Fruit fly (Drosophila melanogaster) whole organism, embryonic: ENCODE measurements around the gene CG6511.

Source experiments
- Abd-B ChIP-seq: fragments of 200-800 bp; sonication (Bioruptor generic); optimal IDR thresholded peaks from 2 replicates; lab custom pipeline; 2018; ENCODE audit warnings: missing biosample characterization, mild to moderate bottlenecking, missing genetic modification characterization, moderate library complexity
- Atf-2 ChIP-seq: fragments of 200-800 bp; sonication (Bioruptor generic); optimal IDR thresholded peaks from 2 replicates; lab custom pipeline; 2016; ENCODE audit warnings: missing biosample characterization, missing genetic modification characterization
- Awh ChIP-seq: fragments of 200-800 bp; sonication (Bioruptor generic); IDR thresholded peaks from 2 replicates; pipeline ENCODE4, ENCODE4 v1.3.6; 2022; ENCODE audit warnings: missing biosample characterization, missing genetic modification characterization
- Bdp1 ChIP-seq: fragments of 200-800 bp; sonication (Bioruptor generic); optimal IDR thresholded peaks from 3 replicates; lab custom pipeline; 2016; ENCODE audit warnings: missing biosample characterization, missing genetic modification characterization
- CG10543 ChIP-seq: fragments of 200-800 bp; sonication (Bioruptor generic); optimal IDR thresholded peaks from 3 replicates; lab custom pipeline; 2017; ENCODE audit warnings: missing biosample characterization, mild to moderate bottlenecking, missing genetic modification characterization, moderate library complexity
- CG11696 ChIP-seq: fragments of 200-800 bp; sonication (Bioruptor generic); IDR thresholded peaks from 2 replicates; pipeline ENCODE4 v1.3.6; 2022; ENCODE audit warnings: missing biosample characterization, missing genetic modification characterization
- CG14441 ChIP-seq: fragments of 200-800 bp; sonication (Bioruptor generic); IDR thresholded peaks from 2 replicates; pipeline ENCODE4 v1.3.6; 2022; ENCODE audit warnings: missing biosample characterization, missing genetic modification characterization
- CG14965 ChIP-seq: fragments of 200-800 bp; sonication (Bioruptor generic); optimal IDR thresholded peaks from 2 replicates; lab custom pipeline; 2016; ENCODE audit warnings: missing biosample characterization, missing genetic modification characterization, borderline replicate concordance
- CG2875 ChIP-seq: fragments of 200-800 bp; sonication (Bioruptor generic); optimal IDR thresholded peaks from 2 replicates; lab custom pipeline; 2017; ENCODE audit warnings: missing biosample characterization, mild to moderate bottlenecking, missing genetic modification characterization, missing genetic modification reagents
- CG3281 ChIP-seq: fragments of 200-800 bp; sonication (Bioruptor generic); optimal IDR thresholded peaks from 3 replicates; lab custom pipeline; 2017; ENCODE audit warnings: missing biosample characterization, mild to moderate bottlenecking, missing genetic modification characterization
- CG34224 ChIP-seq: fragments of 200-800 bp; sonication (Bioruptor generic); IDR thresholded peaks from 3 replicates; pipeline ENCODE4 v1.3.6; 2022; ENCODE audit warnings: missing biosample characterization, missing genetic modification characterization; ENCODE audit not compliant: partially characterized antibody
- CG43689 ChIP-seq: fragments of 200-800 bp; sonication (Bioruptor generic); IDR thresholded peaks from 2 replicates; pipeline ENCODE4 v1.3.6; 2022; ENCODE audit warnings: missing biosample characterization, missing genetic modification characterization
- CG5180 ChIP-seq: fragments of 200-800 bp; sonication (Bioruptor generic); optimal IDR thresholded peaks from 3 replicates; lab custom pipeline; 2017; ENCODE audit warnings: missing biosample characterization, missing genetic modification characterization, mild to moderate bottlenecking, moderate library complexity, missing genetic modification reagents
- CG6175 ChIP-seq: fragments of 200-800 bp; sonication (Bioruptor generic); IDR thresholded peaks from 3 replicates; pipeline ENCODE4 v1.3.6; 2022; ENCODE audit warnings: missing biosample characterization, missing genetic modification characterization
- CG6654 ChIP-seq: fragments of 200-800 bp; sonication (Bioruptor generic); optimal IDR thresholded peaks from 2 replicates; lab custom pipeline; 2017; ENCODE audit warnings: missing biosample characterization, mild to moderate bottlenecking, missing genetic modification characterization
- CG6689 ChIP-seq: fragments of 200-800 bp; sonication (Bioruptor generic); IDR thresholded peaks from 2 replicates; pipeline ENCODE4 v1.3.6; 2022; ENCODE audit warnings: missing biosample characterization, missing genetic modification characterization
- CG6813 ChIP-seq: fragments of 200-800 bp; sonication (Bioruptor generic); optimal IDR thresholded peaks from 2 replicates; lab custom pipeline; 2017; ENCODE audit warnings: missing biosample characterization, missing genetic modification characterization, mild to moderate bottlenecking, moderate library complexity, missing genetic modification reagents
- CG7357 ChIP-seq: fragments of 200-800 bp; sonication (Bioruptor generic); IDR thresholded peaks from 3 replicates; pipeline ENCODE4 v1.3.6; 2022; ENCODE audit warnings: missing biosample characterization, missing genetic modification characterization
- CHES-1-like ChIP-seq: fragments of 200-800 bp; sonication (Bioruptor generic); optimal IDR thresholded peaks from 2 replicates; lab custom pipeline; 2016; ENCODE audit warnings: missing biosample characterization, missing genetic modification characterization
- D19B ChIP-seq: fragments of 200-800 bp; sonication (Bioruptor generic); optimal IDR thresholded peaks from 2 replicates; lab custom pipeline; 2017; ENCODE audit warnings: missing biosample characterization, mild to moderate bottlenecking, missing genetic modification characterization
- HLH4C ChIP-seq: fragments of 200-800 bp; sonication (Bioruptor generic); IDR thresholded peaks from 3 replicates; pipeline ENCODE4 v1.3.6; 2022; ENCODE audit warnings: missing biosample characterization, missing genetic modification characterization; ENCODE audit not compliant: partially characterized antibody
- Hand ChIP-seq: fragments of 200-800 bp; sonication (Bioruptor generic); optimal IDR thresholded peaks from 2 replicates; lab custom pipeline; 2017; ENCODE audit warnings: mild to moderate bottlenecking, missing biosample characterization, missing genetic modification reagents, missing genetic modification characterization
- Hey ChIP-seq: fragments of 200-800 bp; sonication (Bioruptor generic); optimal IDR thresholded peaks from 3 replicates; lab custom pipeline; 2018; ENCODE audit warnings: missing biosample characterization, mild to moderate bottlenecking, missing genetic modification characterization
- Hmr ChIP-seq: fragments of 200-800 bp; sonication (Bioruptor generic); optimal IDR thresholded peaks from 3 replicates; lab custom pipeline; 2017; ENCODE audit warnings: mild to moderate bottlenecking, missing biosample characterization, missing genetic modification reagents, missing genetic modification characterization
- Hr78 ChIP-seq, 2 experiments: fragments of 200-800 bp in 1 of 2; fragments of >200 bp in 1 of 2; sonication (Bioruptor generic) in 1 of 2; optimal IDR thresholded peaks; 2 replicates each; lab custom pipeline; 2017 to 2019; ENCODE audit warnings: missing biosample characterization in 2 of 2, missing genetic modification characterization in 2 of 2, mild to moderate bottlenecking in 1 of 2, moderate library complexity in 1 of 2
- Hsf ChIP-seq: fragments of 200-800 bp; sonication (Bioruptor generic); optimal IDR thresholded peaks from 3 replicates; lab custom pipeline; 2016; ENCODE audit warnings: missing biosample characterization, missing genetic modification characterization
- Jarid2 ChIP-seq: fragments of 200-800 bp; sonication (Bioruptor generic); optimal IDR thresholded peaks from 3 replicates; lab custom pipeline; 2017; ENCODE audit warnings: mild to moderate bottlenecking, missing biosample characterization, missing genetic modification reagents, missing genetic modification characterization
- NFAT ChIP-seq: fragments of 200-800 bp; sonication (Bioruptor generic); IDR thresholded peaks from 2 replicates; pipeline ENCODE4 v1.3.6; 2022; ENCODE audit warnings: missing biosample characterization, missing genetic modification characterization
- Nf-YB ChIP-seq: fragments of 200-800 bp; sonication (Bioruptor generic); optimal IDR thresholded peaks from 3 replicates; lab custom pipeline; 2019; ENCODE audit warnings: missing biosample characterization, mild to moderate bottlenecking, missing genetic modification characterization, moderate library complexity
- Oli ChIP-seq: fragments of 200-800 bp; sonication (Bioruptor generic); optimal IDR thresholded peaks from 2 replicates; lab custom pipeline; 2018; ENCODE audit warnings: missing biosample characterization, mild to moderate bottlenecking, missing genetic modification characterization, moderate library complexity
- Pdp1 ChIP-seq, 2 experiments: fragments of 200-800 bp; sonication (Bioruptor generic); optimal IDR thresholded peaks; 3 replicates each; lab custom pipeline; 2016; ENCODE audit warnings: missing biosample characterization in 2 of 2, missing genetic modification characterization in 2 of 2, mild to moderate bottlenecking in 1 of 2, moderate library complexity in 1 of 2
- Ptx1 ChIP-seq: fragments of 200-800 bp; sonication (Bioruptor generic); IDR thresholded peaks from 2 replicates; pipeline ENCODE4 v1.3.6; 2022; ENCODE audit warnings: missing biosample characterization, missing genetic modification characterization
- Usf ChIP-seq: fragments of 200-800 bp; sonication (Bioruptor generic); optimal IDR thresholded peaks from 2 replicates; lab custom pipeline; 2017; ENCODE audit warnings: missing genotype, missing biosample characterization, missing genetic modification characterization
- ara ChIP-seq: fragments of 200-800 bp; sonication (Bioruptor generic); IDR thresholded peaks from 2 replicates; pipeline ENCODE4 v1.3.6; 2022; ENCODE audit warnings: missing biosample characterization, missing genetic modification characterization
- btn ChIP-seq: fragments of 200-800 bp; sonication (Bioruptor generic); optimal IDR thresholded peaks from 2 replicates; lab custom pipeline; 2016; ENCODE audit warnings: missing biosample characterization, missing genetic modification characterization
- caup ChIP-seq: fragments of 200-800 bp; sonication (Bioruptor generic); optimal IDR thresholded peaks from 3 replicates; lab custom pipeline; 2017; ENCODE audit warnings: missing biosample characterization, mild to moderate bottlenecking, missing genetic modification characterization, moderate library complexity; ENCODE audit not compliant: severe bottlenecking
- corto ChIP-seq: fragments of 200-800 bp; sonication (Bioruptor generic); optimal IDR thresholded peaks from 2 replicates; lab custom pipeline; 2016; ENCODE audit warnings: missing biosample characterization, mild to moderate bottlenecking, missing genetic modification characterization, moderate library complexity
- danr ChIP-seq: fragments of 200-800 bp; sonication (Bioruptor generic); IDR thresholded peaks from 2 replicates; pipeline ENCODE4 v1.3.6; 2022; ENCODE audit warnings: missing biosample characterization, missing genetic modification characterization
- gem ChIP-seq: fragments of 200-800 bp; sonication (Bioruptor generic); optimal IDR thresholded peaks from 2 replicates; lab custom pipeline; 2019; ENCODE audit warnings: missing biosample characterization, mild to moderate bottlenecking, missing genetic modification characterization, moderate library complexity
- gro ChIP-seq: fragments of 200-800 bp; sonication (Bioruptor generic); optimal IDR thresholded peaks from 2 replicates; lab custom pipeline; 2016; ENCODE audit warnings: missing biosample characterization, missing genetic modification characterization
- gsb ChIP-seq: fragments of 200-800 bp; sonication (Bioruptor generic); IDR thresholded peaks from 2 replicates; pipeline ENCODE4 v1.3.6; 2022; ENCODE audit warnings: missing biosample characterization, missing genetic modification characterization
- hbn ChIP-seq: fragments of 200-800 bp; sonication (Bioruptor generic); IDR thresholded peaks from 2 replicates; pipeline ENCODE4 v1.3.6; 2022; ENCODE audit warnings: missing biosample characterization, missing genetic modification characterization; ENCODE audit not compliant: partially characterized antibody
- jigr1 ChIP-seq: fragments of 200-800 bp; sonication (Bioruptor generic); IDR thresholded peaks from 3 replicates; pipeline ENCODE4 v1.3.6; 2022; ENCODE audit warnings: missing biosample characterization, missing genetic modification characterization
- lmd ChIP-seq: fragments of 200-800 bp; sonication (Bioruptor generic); IDR thresholded peaks from 2 replicates; pipeline ENCODE4 v1.3.6; 2022; ENCODE audit warnings: missing biosample characterization, missing genetic modification characterization
- org-1 ChIP-seq: fragments of 200-800 bp; sonication (Bioruptor generic); optimal IDR thresholded peaks from 2 replicates; lab custom pipeline; 2017; ENCODE audit warnings: missing biosample characterization, missing genetic modification characterization
- ro ChIP-seq: fragments of 200-800 bp; sonication (Bioruptor generic); IDR thresholded peaks from 2 replicates; pipeline ENCODE4 v1.3.6; 2022; ENCODE audit warnings: missing biosample characterization, missing genetic modification characterization
- scrt ChIP-seq: fragments of 200-800 bp; sonication (Bioruptor generic); optimal IDR thresholded peaks from 2 replicates; lab custom pipeline; 2018; ENCODE audit warnings: missing biosample characterization, mild to moderate bottlenecking, missing genetic modification characterization, moderate library complexity
- shn ChIP-seq: fragments of 200-800 bp; sonication (Bioruptor generic); optimal IDR thresholded peaks from 3 replicates; lab custom pipeline; 2016; ENCODE audit warnings: missing biosample characterization, missing genetic modification characterization
- slp2 ChIP-seq: fragments of 200-800 bp; sonication (Bioruptor generic); optimal IDR thresholded peaks from 2 replicates; lab custom pipeline; 2016; ENCODE audit warnings: missing biosample characterization, missing genetic modification characterization
- zfh1 ChIP-seq: fragments of 200-800 bp; sonication (Bioruptor generic); IDR thresholded peaks from 3 replicates; pipeline ENCODE4 v1.3.6; 2022; ENCODE audit warnings: missing biosample characterization, missing genetic modification characterization

Gene CG6511

dm6 chr3L:8683773-8684172, 37.4 kb upstream of the CG6511 start (continued):
- peak; percentile 34 for TF ChIP-seq scrt
- 0 out of 3 replicates have a peak, but pooled peaks have one; percentile 54 for TF ChIP-seq CG6175 (GFP tag; lab: Robert Waterston, UW)
- TF ChIP-seq Hr78 (GFP tag; optimal IDR thresholded peaks at IDR 0.05; lab: Kevin White, UChicago): peak in 1 of 2 experiments; percentile 55
- no peak for TF ChIP-seq Hsf
- TF ChIP-seq CG6813 (GFP tag; lab: Kevin White, UChicago): peak; percentile 52
- TF ChIP-seq Atf-2 (GFP tag; lab: Kevin White, UChicago): no peak
- TF ChIP-seq CG2875 (GFP tag; lab: Kevin White, UChicago): peak; percentile 14
- no peak for TF ChIP-seq gro
- TF ChIP-seq NFAT (GFP tag; lab: Robert Waterston, UW): 0 out of 2 replicates have a peak, but pooled peaks have one; percentile 46
- no peak for TF ChIP-seq shn
- no peak for TF ChIP-seq ro (GFP tag; lab: Robert Waterston, UW)
- no peak for TF ChIP-seq lmd (GFP tag; lab: Robert Waterston, UW)
- TF ChIP-seq Jarid2 (GFP tag; lab: Kevin White, UChicago): no peak
- TF ChIP-seq CHES-1-like (GFP tag; lab: Kevin White, UChicago): peak; percentile 18
- TF ChIP-seq jigr1 (GFP tag; lab: Robert Waterston, UW): no peak
- TF ChIP-seq CG6654 (GFP tag; lab: Kevin White, UChicago): no peak
- no peak for TF ChIP-seq D19B (GFP tag; lab: Kevin White, UChicago)
- TF ChIP-seq gsb (GFP tag; lab: Robert Waterston, UW): no peak
- TF ChIP-seq danr (GFP tag; lab: Robert Waterston, UW): no peak
- peak; percentile 33 for TF ChIP-seq Hey (tag; lab: Kevin White, UChicago)
- no peak for TF ChIP-seq Usf
- no peak for TF ChIP-seq CG34224 (GFP tag; lab: Robert Waterston, UW)
- TF ChIP-seq CG14441: no peak
- peak; percentile 27; the same call in 1 of the 2 replicates for TF ChIP-seq CG6689 (GFP tag; lab: Robert Waterston, UW)
- TF ChIP-seq zfh1 (GFP tag; lab: Robert Waterston, UW): no peak
- no peak for TF ChIP-seq CG43689
- no peak for TF ChIP-seq Awh (GFP tag; lab: Robert Waterston, UW)
- TF ChIP-seq Bdp1: no peak
- TF ChIP-seq Pdp1 (GFP tag; optimal IDR thresholded peaks at IDR 0.05; lab: Kevin White, UChicago): peak in 1 of 2 experiments; percentile 17
- TF ChIP-seq Hmr (GFP tag; lab: Kevin White, UChicago): peak; percentile 47
- no peak for TF ChIP-seq Nf-YB (GFP tag; lab: Kevin White, UChicago)
- no peak for TF ChIP-seq Oli (tag; lab: Kevin White, UChicago)
- no peak for TF ChIP-seq CG11696 (GFP tag; lab: Robert Waterston, UW)
- no peak for TF ChIP-seq ara (GFP tag; lab: Robert Waterston, UW)
- no peak for TF ChIP-seq Hand
- TF ChIP-seq CG5180 (GFP tag; lab: Kevin White, UChicago): peak; percentile 14
- no peak for TF ChIP-seq corto (GFP tag; lab: Kevin White, UChicago)
- no peak for TF ChIP-seq slp2 (GFP tag; lab: Kevin White, UChicago)
- peak; percentile 31 for TF ChIP-seq org-1 (GFP tag; lab: Kevin White, UChicago)
- peak; percentile 68 for TF ChIP-seq CG10543 (GFP tag; lab: Kevin White, UChicago)
- no peak for TF ChIP-seq Ptx1 (GFP tag; lab: Robert Waterston, UW)
- TF ChIP-seq CG3281 (GFP tag; lab: Kevin White, UChicago): peak; percentile 31
- TF ChIP-seq CG7357 (GFP tag; lab: Robert Waterston, UW): no peak
- TF ChIP-seq HLH4C (GFP tag; lab: Robert Waterston, UW): no peak
- peak; percentile 3 for TF ChIP-seq caup (GFP tag; lab: Kevin White, UChicago)
- TF ChIP-seq gem: no peak
- no peak for TF ChIP-seq hbn (GFP tag; lab: Robert Waterston, UW)
- no peak for TF ChIP-seq btn (GFP tag; lab: Kevin White, UChicago)
- no peak for TF ChIP-seq CG14965 (GFP tag; lab: Kevin White, UChicago)
- TF ChIP-seq Abd-B (GFP tag; lab: Kevin White, UChicago): no peak
